Fruit fly (Drosophila melanogaster): ENCODE measurements around the gene CG31140.

The CG31140 gene

DNA sequence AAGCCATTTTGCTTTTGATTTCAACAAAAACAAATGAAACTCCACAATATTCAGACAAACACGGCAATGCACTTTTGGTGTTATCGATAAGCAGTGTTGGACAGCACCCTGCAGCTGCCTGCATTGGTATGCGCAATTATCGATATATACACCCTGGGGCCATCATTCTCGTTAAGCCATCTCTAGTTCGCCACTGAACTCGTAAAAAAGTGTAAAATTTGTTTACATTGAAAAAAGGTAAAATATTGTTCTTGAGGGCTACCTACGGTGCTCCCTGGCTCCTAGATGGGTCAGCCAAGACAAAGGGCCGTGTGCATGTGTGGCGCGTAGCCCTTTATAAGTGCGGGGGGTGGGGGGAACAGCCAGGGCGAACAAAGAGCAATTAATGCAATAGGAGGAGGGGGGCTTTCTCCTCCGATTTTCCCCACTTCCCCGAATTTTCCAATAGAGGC, 23.5 kb downstream of the CG31140 start, which contains the start of the genes CG13603 and CG5902 (continued):
- TF ChIP-seq gcm2 (GFP tag; optimal IDR thresholded peaks at IDR 0.05) (peak; percentile 61), CG7745 (tag; optimal IDR thresholded peaks at IDR 0.05) (no peak), CG4328 (GFP tag; optimal IDR thresholded peaks at IDR 0.05) (no peak), CG16813 (GFP tag; IDR thresholded peaks at IDR 0.05; ENCODE audit: partially characterized antibody) (peak; percentile 76), CG8765 (GFP tag; IDR thresholded peaks at IDR 0.05) (no peak), CG8478 (optimal IDR thresholded peaks at IDR 0.05) (no peak), oc (tag; optimal IDR thresholded peaks at IDR 0.05) (peak; percentile 34), NC2β (GFP tag; optimal IDR thresholded peaks at IDR 0.05) (peak; percentile 62), CG10959 (GFP tag; IDR thresholded peaks at IDR 0.05) (no peak), lola (GFP tag; optimal IDR thresholded peaks at IDR 0.05) (no peak), ham (GFP tag; IDR thresholded peaks at IDR 0.05) (no peak)

DNA sequence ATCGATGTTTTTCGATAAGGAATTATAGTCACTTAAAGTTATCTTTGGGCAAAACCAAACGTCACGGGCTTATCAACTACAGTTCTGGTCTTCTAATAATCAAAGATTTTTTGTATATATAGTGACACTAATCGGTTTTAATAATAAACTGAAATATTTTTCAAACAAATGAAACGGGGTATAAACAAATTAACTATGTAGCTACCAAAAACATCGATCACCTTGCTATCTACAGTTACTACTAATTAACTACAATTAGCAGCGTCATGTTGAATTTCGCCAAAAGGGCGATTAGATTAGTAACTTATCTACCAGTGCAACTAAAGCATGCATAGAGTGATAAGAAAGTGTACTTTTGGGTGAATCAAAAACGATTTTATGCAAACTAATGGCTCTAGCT, 28.4 kb downstream of the CG31140 start:
- TF ChIP-seq stwl (tag; optimal IDR thresholded peaks at IDR 0.05) (no peak), chinmo (GFP tag; IDR thresholded peaks at IDR 0.05; ENCODE audit: partially characterized antibody) (0 out of 4 replicates have a peak, but pooled peaks have one; percentile 41), exex (tag; optimal IDR thresholded peaks at IDR 0.05) (peak; percentile 94), CG14710 (tag; optimal IDR thresholded peaks at IDR 0.05) (no peak), Vsx1 (GFP tag; optimal IDR thresholded peaks at IDR 0.05) (peak; percentile 12), Dref (GFP tag; IDR thresholded peaks at IDR 0.05) (no peak), E2f2 (GFP tag; IDR thresholded peaks at IDR 0.05) (no peak), repo (GFP tag; optimal IDR thresholded peaks at IDR 0.05) (no peak)

dm6 chr3R:23992823-23993797, 30.1 kb downstream of the CG31140 start, which contains the start of the genes Epp and Rab7:
Gene Epp (minus strand): TSS chr3R:23992916.
Gene Rab7 (plus strand): TSS chr3R:23993008.
- TF ChIP-seq Tbp (GFP tag; optimal IDR thresholded peaks at IDR 0.05) (no peak), CG4854 (GFP tag; optimal IDR thresholded peaks at IDR 0.05) (peak; percentile 13), zfh1 (GFP tag; IDR thresholded peaks at IDR 0.05) (0 out of 3 replicates have a peak, but pooled peaks have one; percentile 37), CG2120 (GFP tag; optimal IDR thresholded peaks at IDR 0.05) (peak; percentile 76), CG34422 (GFP tag; IDR thresholded peaks at IDR 0.05) (peak; percentile 76; the same call in 2 of the 3 replicates), CG4282 (GFP tag; optimal IDR thresholded peaks at IDR 0.05) (peak; percentile 12), HmgZ (tag; optimal IDR thresholded peaks at IDR 0.05) (peak; percentile 79), CG12155 (GFP tag; optimal IDR thresholded peaks at IDR 0.05) (peak; percentile 95), CG8290 (GFP tag; optimal IDR thresholded peaks at IDR 0.05) (peak; percentile 23), CG8290 (tag; optimal IDR thresholded peaks at IDR 0.05) (peak in 1 of 2 experiments; percentile 73), CG7357 (GFP tag; IDR thresholded peaks at IDR 0.05) (0 out of 3 replicates have a peak, but pooled peaks have one; percentile 19), Rx (GFP tag; IDR thresholded peaks at IDR 0.05) (0 out of 2 replicates have a peak, but pooled peaks have one; percentile 2), CG34376 (GFP tag; optimal IDR thresholded peaks at IDR 0.05) (peak; percentile 36), nmo (GFP tag; optimal IDR thresholded peaks at IDR 0.05) (peak; percentile 59), gro (GFP tag; optimal IDR thresholded peaks at IDR 0.05) (peak; percentile 78), CTCF (GFP tag; optimal IDR thresholded peaks at IDR 0.05) (peak; percentile 29), zfh2 (GFP tag; optimal IDR thresholded peaks at IDR 0.05) (peak; percentile 70), CG9797 (GFP tag; optimal IDR thresholded peaks at IDR 0.05) (peak; percentile 39), Blimp-1 (GFP tag; optimal IDR thresholded peaks at IDR 0.05) (peak; percentile 53), CG3995 (GFP tag; optimal IDR thresholded peaks at IDR 0.05) (peak; percentile 53), ham (GFP tag; IDR thresholded peaks at IDR 0.05) (no peak), CG12299 (tag; optimal IDR thresholded peaks at IDR 0.05) (peak; percentile 62), Ets97D (GFP tag; optimal IDR thresholded peaks at IDR 0.05) (peak; percentile 73), vnd (GFP tag; IDR thresholded peaks at IDR 0.05; ENCODE audit: partially characterized antibody) (peak; percentile 91), CG10959 (GFP tag; IDR thresholded peaks at IDR 0.05) (no peak), schlank (tag; optimal IDR thresholded peaks at IDR 0.05) (no peak), CG30403 (GFP tag; optimal IDR thresholded peaks at IDR 0.05) (peak; percentile 32), Camta (GFP tag; optimal IDR thresholded peaks at IDR 0.05) (peak; percentile 5), CG2202 (tag; optimal IDR thresholded peaks at IDR 0.05) (peak; percentile 3), lola (GFP tag; optimal IDR thresholded peaks at IDR 0.05) (no peak)

Data from whole organism, embryonic.